Worm (Caenorhabditis elegans) whole organism, late embryonic: ENCODE results near the gene srd-66.

Experiments used
- T23F11.4 ChIP-seq: fragments of 200-800 bp; sonication (Bioruptor generic); optimal IDR thresholded peaks from 2 replicates; lab custom pipeline; 2018; ENCODE audit warnings: mild to moderate bottlenecking, missing genetic modification characterization, missing compliant biosample characterization
- ceh-9 ChIP-seq: sonication (generic microtip); optimal IDR thresholded peaks from 2 replicates; lab custom pipeline; 2016; ENCODE audit warnings: mild to moderate bottlenecking, missing genetic modification characterization, inconsistent platforms, missing compliant biosample characterization
- hlh-13 ChIP-seq: fragments of 200-800 bp; sonication (Bioruptor generic); optimal IDR thresholded peaks from 2 replicates; lab custom pipeline; 2018; ENCODE audit warnings: mild to moderate bottlenecking, missing genetic modification characterization, missing compliant biosample characterization
- pat-9 ChIP-seq: fragments of 200-800 bp; sonication (Bioruptor generic); optimal IDR thresholded peaks from 2 replicates; lab custom pipeline; 2018; ENCODE audit warnings: mild to moderate bottlenecking, missing genetic modification characterization, moderate library complexity, missing compliant biosample characterization
- pha-4 ChIP-seq: fragments of 150-350 bp; optimal IDR thresholded peaks from 2 replicates; lab custom pipeline; 2018; ENCODE audit warnings: missing biosample characterization, missing genetic modification reagents, missing genetic modification characterization
- pqm-1 ChIP-seq: sonication (generic microtip); optimal IDR thresholded peaks from 2 replicates; lab custom pipeline; 2016; ENCODE audit warnings: missing genetic modification characterization, missing compliant biosample characterization
- sdc-2 ChIP-seq: sonication (generic microtip); optimal IDR thresholded peaks from 2 replicates; lab custom pipeline; 2016; ENCODE audit warnings: missing genotype, missing genetic modification characterization, missing compliant biosample characterization
- tbx-2 ChIP-seq: sonication (generic microtip); optimal IDR thresholded peaks from 2 replicates; lab custom pipeline; 2016; ENCODE audit warnings: missing genetic modification characterization, missing compliant biosample characterization
- zip-5 ChIP-seq: sonication (generic microtip); optimal IDR thresholded peaks from 2 replicates; lab custom pipeline; 2016; ENCODE audit warnings: missing genetic modification characterization, missing compliant biosample characterization

DNA sequence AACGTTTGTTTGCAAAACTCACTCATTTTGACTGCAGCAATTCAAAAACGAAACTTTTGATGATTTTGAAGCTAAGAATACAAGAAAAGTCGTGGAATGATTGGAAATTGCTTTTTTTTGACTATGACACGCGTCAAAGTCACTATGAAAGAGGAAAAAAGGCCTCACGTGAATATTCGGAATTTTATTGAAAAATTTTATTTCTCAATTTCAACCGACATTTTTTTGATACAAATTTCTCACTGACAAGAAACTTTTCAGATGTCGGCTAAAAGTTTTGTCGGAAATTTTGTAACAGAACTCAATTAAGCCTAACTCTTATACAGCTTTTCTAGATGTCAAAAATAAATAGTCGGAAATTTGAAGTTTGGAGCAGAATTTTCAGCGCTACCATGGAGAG is 12.0 kb downstream of the srd-66 start, which contains the start of gene R155.5:
- TF ChIP-seq hlh-13 (GFP tag; lab: Kevin White, UChicago) (no peak), pat-9 (tag; lab: Kevin White, UChicago) (no peak), T23F11.4 (GFP tag; lab: Kevin White, UChicago) (no peak), sdc-2 (tag; lab: Kevin White, UChicago) (no peak), ceh-9 (tag; lab: Kevin White, UChicago) (no peak), zip-5 (tag; lab: Kevin White, UChicago) (no peak), pha-4 (no peak), pqm-1 (no peak), tbx-2 (tag; lab: Kevin White, UChicago) (no peak)
